Fruit fly (Drosophila melanogaster): Measurements from ENCODE around the gene NTPase.

DNA sequence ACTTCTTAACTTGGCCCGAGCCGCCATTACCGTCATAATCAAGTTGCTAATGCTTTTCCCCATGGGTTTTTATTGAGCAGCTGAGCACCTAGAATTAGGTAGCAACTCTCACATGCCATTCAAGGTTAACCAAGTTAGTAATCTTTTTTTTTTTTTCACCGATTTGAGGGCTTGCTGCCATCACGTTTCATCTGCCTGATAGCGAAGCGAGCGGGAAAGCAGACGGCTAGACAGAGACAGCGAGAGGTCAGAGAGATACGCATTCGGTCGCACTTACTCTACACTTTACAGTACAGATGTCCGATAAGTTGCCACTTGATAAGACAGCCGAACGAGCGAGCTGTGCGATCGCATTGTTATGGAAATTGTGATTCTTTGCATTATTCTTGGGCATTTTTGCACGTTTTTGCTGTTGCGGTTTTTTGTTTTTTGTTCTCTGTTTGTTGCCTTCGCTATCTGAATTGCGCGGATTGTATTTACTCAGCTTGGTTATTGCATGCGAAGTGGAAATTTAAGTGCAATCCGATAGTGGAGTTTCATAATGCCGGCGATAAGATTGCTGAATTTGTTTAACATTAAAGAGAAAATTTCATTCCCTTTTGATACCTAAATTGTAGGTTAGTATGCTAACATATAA lies 14.9 kb upstream of the NTPase start:
- no peak for TF ChIP-seq Hr83 (GFP tag; optimal IDR thresholded peaks at IDR 0.05; ENCODE audit: poor library complexity, severe bottlenecking)
- no peak for TF ChIP-seq Jra (GFP tag; optimal IDR thresholded peaks at IDR 0.05)
- no peak for TF ChIP-seq GATAd (GFP tag; optimal IDR thresholded peaks at IDR 0.05)
- no peak for TF ChIP-seq N (GFP tag; optimal IDR thresholded peaks at IDR 0.05)
- no peak for TF ChIP-seq Rel (GFP tag; optimal IDR thresholded peaks at IDR 0.05)
- TF ChIP-seq Rel (tag; optimal IDR thresholded peaks at IDR 0.05) = peak; percentile 54
- no peak for TF ChIP-seq pan (optimal IDR thresholded peaks at IDR 0.05)
- TF ChIP-seq rgr (GFP tag; optimal IDR thresholded peaks at IDR 0.05) = no peak
- TF ChIP-seq woc (GFP tag; optimal IDR thresholded peaks at IDR 0.05) = no peak
- TF ChIP-seq foxo (GFP tag; optimal IDR thresholded peaks at IDR 0.05) = no peak
- no peak for TF ChIP-seq Dfd (GFP tag; optimal IDR thresholded peaks at IDR 0.05)
- TF ChIP-seq Dif (GFP tag; optimal IDR thresholded peaks at IDR 0.05; ENCODE audit: partially characterized antibody) = no peak
- TF ChIP-seq fru (GFP tag; optimal IDR thresholded peaks at IDR 0.05) = no peak
